Fruit fly (Drosophila melanogaster): ENCODE measurements around the gene eater.

- TF ChIP-seq CG10543 (GFP tag; optimal IDR thresholded peaks at IDR 0.05), result no peak
- TF ChIP-seq kay (GFP tag; optimal IDR thresholded peaks at IDR 0.05), result no peak
- TF ChIP-seq Hr51 (GFP tag; optimal IDR thresholded peaks at IDR 0.05), result no peak
- no peak for TF ChIP-seq dysf (GFP tag; IDR thresholded peaks at IDR 0.05)
Measured at dm6 chr3R:27109458-27109857, 10.0 kb upstream of the eater start.
